Fruit fly (Drosophila melanogaster): ENCODE measurements around the gene CG14507.

DNA sequence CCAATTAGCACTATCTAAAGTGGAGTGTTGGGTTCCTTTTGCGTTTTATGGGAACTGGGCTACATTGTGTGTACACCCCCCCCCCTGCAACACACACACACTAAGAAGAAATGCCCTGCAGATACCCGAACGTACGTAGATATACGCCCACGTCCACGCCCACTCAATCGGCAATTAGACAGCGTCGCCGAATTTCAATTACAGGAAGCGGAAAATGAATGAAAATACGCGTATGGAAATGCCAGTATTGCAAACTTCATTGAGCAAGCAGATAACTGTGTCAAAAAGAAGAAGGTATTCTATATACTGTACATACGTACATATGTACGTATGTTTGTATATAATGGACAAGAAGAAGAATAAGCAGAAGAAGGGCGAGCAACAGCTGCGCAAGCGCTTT, 14.1 kb downstream of the CG14507 start:
- TF ChIP-seq CG8478 (optimal IDR thresholded peaks at IDR 0.05) (no peak), Dll (optimal IDR thresholded peaks at IDR 0.05) (no peak)

All from whole organism.